Fruit fly (Drosophila melanogaster): ENCODE results near the gene Eig71Eh.
A peak's percentile ranks its signal among the peaks of the same experiment; 100 is the strongest.

Eig71Eh gene

DNA sequence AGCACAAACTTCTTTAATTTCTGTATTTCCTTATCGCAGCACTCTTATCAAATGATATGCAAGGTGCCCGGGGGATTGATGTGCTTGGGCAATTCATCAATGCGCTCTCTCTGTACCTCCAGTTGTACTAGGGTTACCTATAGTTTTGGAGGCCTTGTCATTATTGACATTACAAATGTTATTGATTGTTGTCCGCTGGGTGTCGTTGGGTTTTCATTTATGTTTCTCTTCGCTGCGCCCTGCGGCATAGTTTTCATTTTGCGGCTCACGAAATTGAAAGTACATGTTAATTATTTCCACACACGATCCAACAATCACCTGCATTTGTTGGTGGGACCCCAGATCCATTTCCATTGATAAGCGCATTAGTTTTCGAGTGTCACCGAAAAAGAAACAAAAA is 47.0 kb upstream of the Eig71Eh start (continued):
- TF ChIP-seq CG13894 (tag; optimal IDR thresholded peaks at IDR 0.05) (no peak), NK7.1 (GFP tag; optimal IDR thresholded peaks at IDR 0.05) (no peak), Hmx (GFP tag; optimal IDR thresholded peaks at IDR 0.05) (no peak), CG3163 (GFP tag; optimal IDR thresholded peaks at IDR 0.05) (no peak), klu (GFP tag; IDR thresholded peaks at IDR 0.05) (no peak), Chrac-16 (GFP tag; optimal IDR thresholded peaks at IDR 0.05) (no peak), CG4617 (GFP tag; optimal IDR thresholded peaks at IDR 0.05; ENCODE audit: borderline replicate concordance) (no peak), CG8089 (GFP tag; optimal IDR thresholded peaks at IDR 0.05) (no peak), Blimp-1 (GFP tag; optimal IDR thresholded peaks at IDR 0.05) (peak; percentile 72), gcm2 (GFP tag; optimal IDR thresholded peaks at IDR 0.05) (no peak), CG9932 (GFP tag; IDR thresholded peaks at IDR 0.05) (no peak), Mes4 (GFP tag; optimal IDR thresholded peaks at IDR 0.05) (no peak), bowl (GFP tag; IDR thresholded peaks at IDR 0.05) (no peak), crol (GFP tag; IDR thresholded peaks at IDR 0.05) (no peak), ap (GFP tag; IDR thresholded peaks at IDR 0.05) (no peak), CG3847 (GFP tag; IDR thresholded peaks at IDR 0.05) (no peak), CG9215 (GFP tag; IDR thresholded peaks at IDR 0.05) (no peak), CG6791 (GFP tag; IDR thresholded peaks at IDR 0.05; ENCODE audit: partially characterized antibody) (no peak), unpg (GFP tag; optimal IDR thresholded peaks at IDR 0.05) (peak; percentile 5), CG18599 (GFP tag; optimal IDR thresholded peaks at IDR 0.05) (no peak), dpn (GFP tag; optimal IDR thresholded peaks at IDR 0.05) (no peak), dimm (GFP tag; IDR thresholded peaks at IDR 0.05) (no peak), Doc3 (GFP tag; IDR thresholded peaks at IDR 0.05; ENCODE audit: partially characterized antibody) (no peak), chinmo (GFP tag; IDR thresholded peaks at IDR 0.05; ENCODE audit: partially characterized antibody) (no peak), ab (GFP tag; optimal IDR thresholded peaks at IDR 0.05) (no peak), tio (GFP tag; optimal IDR thresholded peaks at IDR 0.05) (no peak), CG6272 (GFP tag; IDR thresholded peaks at IDR 0.05) (no peak), CG4404 (GFP tag; IDR thresholded peaks at IDR 0.05) (no peak), shn (GFP tag; optimal IDR thresholded peaks at IDR 0.05) (no peak), jing (GFP tag; optimal IDR thresholded peaks at IDR 0.05) (no peak), nmo (GFP tag; optimal IDR thresholded peaks at IDR 0.05) (no peak), CG11560 (tag; IDR thresholded peaks at IDR 0.05) (no peak), mld (GFP tag; IDR thresholded peaks at IDR 0.05; ENCODE audit: partially characterized antibody) (no peak), zen (tag; optimal IDR thresholded peaks at IDR 0.05) (no peak), CG6765 (GFP tag; optimal IDR thresholded peaks at IDR 0.05) (no peak), CG34422 (GFP tag; IDR thresholded peaks at IDR 0.05) (no peak), hth (optimal IDR thresholded peaks at IDR 0.05) (no peak), H15 (GFP tag; IDR thresholded peaks at IDR 0.05) (no peak), CG7372 (GFP tag; IDR thresholded peaks at IDR 0.05) (no peak), Fer2 (tag; optimal IDR thresholded peaks at IDR 0.05) (no peak), CG2120 (GFP tag; optimal IDR thresholded peaks at IDR 0.05) (no peak), CG14965 (GFP tag; optimal IDR thresholded peaks at IDR 0.05; ENCODE audit: borderline replicate concordance) (no peak), CG5953 (GFP tag; IDR thresholded peaks at IDR 0.05) (no peak), ind (GFP tag; optimal IDR thresholded peaks at IDR 0.05) (no peak), CG7839 (tag; optimal IDR thresholded peaks at IDR 0.05) (no peak), CoRest (tag; optimal IDR thresholded peaks at IDR 0.05) (no peak), lov (optimal IDR thresholded peaks at IDR 0.05) (no peak), lov (GFP tag; IDR thresholded peaks at IDR 0.05) (no peak), YL-1 (GFP tag; optimal IDR thresholded peaks at IDR 0.05) (no peak), CG32772 (GFP tag; IDR thresholded peaks at IDR 0.05) (no peak), CG7928 (GFP tag; optimal IDR thresholded peaks at IDR 0.05) (no peak), sug (tag; optimal IDR thresholded peaks at IDR 0.05) (peak; percentile 72), insv (GFP tag; optimal IDR thresholded peaks at IDR 0.05) (no peak)

Measured in whole organism, embryonic.